Worm (Caenorhabditis elegans): ENCODE measurements around the gene K10D11.3.

DNA sequence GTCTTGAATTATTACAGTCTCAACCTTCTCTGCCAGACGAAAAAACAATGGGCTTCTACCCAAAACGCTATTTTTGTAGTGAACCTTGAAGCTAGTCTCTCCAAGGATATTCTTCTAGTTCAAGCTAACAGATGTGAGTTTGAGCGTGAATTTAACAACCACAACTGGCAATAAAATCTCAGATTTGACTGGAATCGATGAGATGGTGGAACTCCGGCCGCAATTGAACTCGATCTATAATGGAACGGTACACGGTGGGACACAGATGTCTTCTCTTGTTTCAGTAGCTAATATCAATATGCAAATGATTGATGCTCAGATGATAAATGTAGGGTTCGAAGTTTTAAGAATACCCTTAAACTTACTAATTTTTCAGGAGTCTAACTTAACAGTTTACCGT lies 8.3 kb downstream of the K10D11.3 start:
- no peak for TF ChIP-seq snpc-1.3 (tag; optimal IDR thresholded peaks at IDR 0.05; ENCODE audit: insufficient read depth)
- no peak for TF ChIP-seq B0336.3 (GFP tag; IDR thresholded peaks at IDR 0.05)
- TF ChIP-seq ceh-91 (GFP tag; IDR thresholded peaks at IDR 0.05), result no peak
